Worm (Caenorhabditis elegans) whole organism, mixed stage, embryonic: Measurements from ENCODE around the gene mrps-5.

Experiments used
- lin-13 ChIP-seq: fragments of 150-350 bp; optimal IDR thresholded peaks from 2 replicates; lab custom pipeline; 2014; ENCODE audit warnings: missing biosample characterization, missing genetic modification characterization
- lsy-2 ChIP-seq: fragments of 150-350 bp; optimal IDR thresholded peaks from 2 replicates; lab custom pipeline; 2014; ENCODE audit warnings: missing biosample characterization, missing genetic modification characterization
- nhr-28 ChIP-seq: fragments of 150-350 bp; optimal IDR thresholded peaks from 2 replicates; lab custom pipeline; 2014; ENCODE audit warnings: missing biosample characterization, missing genetic modification characterization
- nhr-76 ChIP-seq: sonication (generic microtip); optimal IDR thresholded peaks from 2 replicates; lab custom pipeline; 2017; ENCODE audit warnings: missing biosample characterization, missing genetic modification characterization
- ztf-11 ChIP-seq: fragments of 150-350 bp; optimal IDR thresholded peaks from 2 replicates; lab custom pipeline; 2014; ENCODE audit warnings: missing biosample characterization, missing genetic modification characterization

- TF ChIP-seq nhr-28 (tag; lab: Kevin White, UChicago) (no peak), ztf-11 (tag; lab: Kevin White, UChicago) (no peak), nhr-76 (tag; lab: Kevin White, UChicago) (no peak), lsy-2 (tag; lab: Kevin White, UChicago) (no peak), lin-13 (tag; lab: Kevin White, UChicago) (no peak)
Observed at ce11 chrV:12563187-12563586, at the start of gene mrps-5.
